Worm (Caenorhabditis elegans): Measurements from ENCODE around the gene F55C5.17.

DNA sequence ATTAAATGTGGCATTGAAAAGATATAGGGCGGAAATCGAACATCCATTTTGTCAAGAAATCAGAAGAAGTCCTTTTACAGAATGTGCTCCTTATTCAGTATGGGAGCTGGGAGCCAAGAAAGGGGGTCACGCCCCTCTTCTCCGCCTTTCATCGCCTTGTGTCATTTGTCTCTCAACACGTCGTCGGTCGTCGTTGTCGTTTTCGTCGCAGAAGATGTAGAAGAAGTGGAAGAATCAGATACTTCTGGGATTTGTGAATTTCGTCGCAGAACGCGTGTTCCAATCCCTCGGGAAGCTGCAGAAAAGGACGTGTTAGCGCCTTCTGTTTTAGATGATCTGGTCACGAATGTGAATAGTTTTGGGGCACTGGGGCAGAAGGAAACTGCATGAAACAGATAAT is 25.4 kb upstream of the F55C5.17 start, which contains the start of gene bnc-1:
- no peak for TF ChIP-seq nhr-28 (tag; optimal IDR thresholded peaks at IDR 0.05)
- no peak for TF ChIP-seq lin-39 (tag; optimal IDR thresholded peaks at IDR 0.05)
- TF ChIP-seq unc-62 (GFP tag; optimal IDR thresholded peaks at IDR 0.05) = no peak
- no peak for TF ChIP-seq lin-15B (tag; optimal IDR thresholded peaks at IDR 0.05)
- no peak for TF ChIP-seq lsy-2 (tag; optimal IDR thresholded peaks at IDR 0.05)
- no peak for TF ChIP-seq ztf-11 (tag; optimal IDR thresholded peaks at IDR 0.05)
- TF ChIP-seq zag-1 (tag; optimal IDR thresholded peaks at IDR 0.05) = no peak
- TF ChIP-seq zip-4 (GFP tag; optimal IDR thresholded peaks at IDR 0.05) = no peak
